Fruit fly (Drosophila melanogaster) whole organism, wandering third instar larva: ENCODE data around the gene alpha-Man-IIa.
A peak's percentile ranks its signal among the peaks of the same experiment; 100 is the strongest.

ENCODE experiments used
- Abd-B ChIP-seq: fragments of >200 bp; optimal IDR thresholded peaks from 2 replicates; lab custom pipeline; 2017; ENCODE audit warnings: missing biosample characterization, missing genetic modification characterization
- CG32264 ChIP-seq: fragments of 200-800 bp; sonication (Bioruptor generic); optimal IDR thresholded peaks from 2 replicates; lab custom pipeline; 2016; ENCODE audit warnings: missing biosample characterization, missing genetic modification characterization
- CG9705 ChIP-seq: fragments of 200-800 bp; sonication (Bioruptor generic); optimal IDR thresholded peaks from 2 replicates; lab custom pipeline; 2018; ENCODE audit warnings: missing biosample characterization, mild to moderate bottlenecking, missing genetic modification characterization
- CrebA ChIP-seq: fragments of 200-800 bp; sonication (Bioruptor generic); optimal IDR thresholded peaks from 2 replicates; lab custom pipeline; 2016; ENCODE audit warnings: missing biosample characterization, mild to moderate bottlenecking, missing genetic modification characterization, borderline replicate concordance
- Dfd ChIP-seq: fragments of >200 bp; optimal IDR thresholded peaks from 2 replicates; lab custom pipeline; 2017; ENCODE audit warnings: missing biosample characterization, missing genetic modification characterization
- Dif ChIP-seq: fragments of 200-275, 200-300 bp; sonication (Bioruptor generic); optimal IDR thresholded peaks from 2 replicates; lab custom pipeline; 2018; ENCODE audit warnings: missing biosample characterization, missing genetic modification characterization; ENCODE audit not compliant: partially characterized antibody
- GATAd ChIP-seq: sonication (Bioruptor generic); optimal IDR thresholded peaks from 2 replicates; lab custom pipeline; 2016; ENCODE audit warnings: missing biosample characterization, missing genetic modification characterization
- HLH106 ChIP-seq: fragments of 200-800 bp; optimal IDR thresholded peaks from 3 replicates; lab custom pipeline; 2019; ENCODE audit warnings: missing biosample characterization, mild to moderate bottlenecking, missing genetic modification characterization, moderate library complexity
- Hnf4 ChIP-seq: fragments of 200-800 bp; sonication (Bioruptor generic); optimal IDR thresholded peaks from 2 replicates; lab custom pipeline; 2016; ENCODE audit warnings: missing biosample characterization, mild to moderate bottlenecking, missing genetic modification characterization
- Hr78 ChIP-seq: fragments of >200 bp; optimal IDR thresholded peaks from 2 replicates; lab custom pipeline; 2017; ENCODE audit warnings: missing biosample characterization, missing genetic modification characterization
- Hr83 ChIP-seq: fragments of 200-300 bp; sonication (Bioruptor generic); optimal IDR thresholded peaks from 2 replicates; lab custom pipeline; 2016; ENCODE audit warnings: missing biosample characterization, mild to moderate bottlenecking, missing genetic modification characterization, moderate library complexity; ENCODE audit not compliant: poor library complexity, severe bottlenecking
- Jra ChIP-seq: sonication (Bioruptor generic); optimal IDR thresholded peaks from 2 replicates; lab custom pipeline; 2016; ENCODE audit warnings: missing biosample characterization, missing genetic modification characterization
- Mio ChIP-seq: sonication (Bioruptor generic); optimal IDR thresholded peaks from 2 replicates; lab custom pipeline; 2016; ENCODE audit warnings: missing biosample characterization, missing genetic modification characterization
- Myc ChIP-seq: fragments of >200 bp; optimal IDR thresholded peaks from 2 replicates; lab custom pipeline; 2017
- OdsH ChIP-seq: fragments of 200-800 bp; sonication (Bioruptor generic); optimal IDR thresholded peaks from 2 replicates; lab custom pipeline; 2016; ENCODE audit warnings: missing biosample characterization, mild to moderate bottlenecking, missing genetic modification characterization
- Rel ChIP-seq, 2 experiments: fragments of 200-800 bp; sonication (Bioruptor generic) in 1 of 2; optimal IDR thresholded peaks; 2 replicates in 1 of 2; 3 replicates in 1 of 2; lab custom pipeline; 2016 to 2019; ENCODE audit warnings: mild to moderate bottlenecking in 2 of 2, missing biosample characterization in 2 of 2, missing genetic modification characterization in 2 of 2, moderate library complexity in 1 of 2
- Sp1 ChIP-seq: fragments of 200-800 bp; sonication (Bioruptor generic); optimal IDR thresholded peaks from 3 replicates; lab custom pipeline; 2019; ENCODE audit warnings: missing biosample characterization, mild to moderate bottlenecking, missing genetic modification characterization, moderate library complexity
- Vsx2 ChIP-seq: fragments of 200-300, 225-300 bp; sonication (Bioruptor generic); optimal IDR thresholded peaks from 2 replicates; lab custom pipeline; 2018; ENCODE audit warnings: missing biosample characterization, missing genetic modification characterization; ENCODE audit not compliant: partially characterized antibody
- br ChIP-seq: fragments of 200-800 bp; sonication (Bioruptor generic); optimal IDR thresholded peaks from 2 replicates; lab custom pipeline; 2016; ENCODE audit warnings: missing biosample characterization, missing genetic modification characterization
- brk ChIP-seq: fragments of 200-800 bp; sonication (Bioruptor generic); optimal IDR thresholded peaks from 2 replicates; lab custom pipeline; 2016; ENCODE audit warnings: missing biosample characterization, mild to moderate bottlenecking, missing genetic modification characterization
- dl ChIP-seq, 2 experiments: fragments of 175-275, 200-275 bp in 1 of 2; fragments of 200-275 bp in 1 of 2; sonication (Bioruptor generic); optimal IDR thresholded peaks; lab custom pipeline; 2018; ENCODE audit warnings: mild to moderate bottlenecking in 2 of 2, missing biosample characterization in 2 of 2, missing genetic modification characterization in 2 of 2, moderate library complexity in 2 of 2; ENCODE audit not compliant: partially characterized antibody in 2 of 2, insufficient read depth in 1 of 2
- dmrt93B ChIP-seq: fragments of 200-800 bp; sonication (Bioruptor generic); optimal IDR thresholded peaks from 2 replicates; lab custom pipeline; 2018; ENCODE audit warnings: missing biosample characterization, mild to moderate bottlenecking, missing genetic modification characterization
- dsf ChIP-seq: sonication (Bioruptor generic); optimal IDR thresholded peaks from 2 replicates; lab custom pipeline; 2016; ENCODE audit warnings: missing biosample characterization, missing genetic modification characterization, borderline replicate concordance
- ey ChIP-seq: fragments of 200-800 bp; sonication (Bioruptor generic); optimal IDR thresholded peaks from 2 replicates; lab custom pipeline; 2016; ENCODE audit warnings: missing biosample characterization, missing genetic modification characterization
- foxo ChIP-seq, 2 experiments: fragments of 200-800 bp; sonication (Bioruptor generic); optimal IDR thresholded peaks; 2 replicates in 1 of 2; 3 replicates in 1 of 2; lab custom pipeline; 2016 to 2017; ENCODE audit warnings: missing biosample characterization in 2 of 2, missing genetic modification characterization in 2 of 2
- fru ChIP-seq: fragments of 200-800 bp; sonication (Bioruptor generic); optimal IDR thresholded peaks from 3 replicates; lab custom pipeline; 2016; ENCODE audit warnings: missing biosample characterization, mild to moderate bottlenecking, missing genetic modification characterization
- h ChIP-seq: fragments of 200-800 bp; sonication (Bioruptor generic); optimal IDR thresholded peaks from 3 replicates; lab custom pipeline; 2016; ENCODE audit warnings: missing biosample characterization, mild to moderate bottlenecking, missing genetic modification characterization
- jim ChIP-seq: fragments of 175-275, 200-325 bp; sonication (Bioruptor generic); optimal IDR thresholded peaks from 2 replicates; lab custom pipeline; 2016; ENCODE audit warnings: missing biosample characterization, mild to moderate bottlenecking, missing genetic modification characterization
- lola ChIP-seq: fragments of >200 bp; optimal IDR thresholded peaks from 2 replicates; lab custom pipeline; 2017; ENCODE audit warnings: missing biosample characterization, missing genetic modification characterization
- pan ChIP-seq: fragments of >200 bp; optimal IDR thresholded peaks from 2 replicates; lab custom pipeline; 2017
- psq ChIP-seq: fragments of 200-800 bp; sonication (Bioruptor generic); optimal IDR thresholded peaks from 3 replicates; lab custom pipeline; 2017; ENCODE audit warnings: missing biosample characterization, mild to moderate bottlenecking, missing genetic modification characterization, moderate library complexity
- rgr ChIP-seq: fragments of 200-800 bp; sonication (Bioruptor generic); optimal IDR thresholded peaks from 3 replicates; lab custom pipeline; 2016; ENCODE audit warnings: missing biosample characterization, mild to moderate bottlenecking, missing genetic modification characterization
- sage ChIP-seq: fragments of 200-800 bp; sonication (Bioruptor generic); optimal IDR thresholded peaks from 2 replicates; lab custom pipeline; 2016; ENCODE audit warnings: missing biosample characterization, mild to moderate bottlenecking, missing genetic modification characterization
- sv ChIP-seq: fragments of 200-800 bp; sonication (Bioruptor generic); optimal IDR thresholded peaks from 3 replicates; lab custom pipeline; 2016; ENCODE audit warnings: missing biosample characterization, missing genetic modification characterization
- tai ChIP-seq: sonication (Bioruptor generic); optimal IDR thresholded peaks from 2 replicates; lab custom pipeline; 2016; ENCODE audit warnings: missing biosample characterization, missing genetic modification characterization
- usp ChIP-seq: fragments of >200 bp; optimal IDR thresholded peaks from 2 replicates; lab custom pipeline; 2017; ENCODE audit warnings: missing biosample characterization, missing genetic modification characterization
- woc ChIP-seq: sonication (Bioruptor generic); optimal IDR thresholded peaks from 2 replicates; lab custom pipeline; 2016; ENCODE audit warnings: missing biosample characterization, mild to moderate bottlenecking, missing genetic modification characterization

alpha-Man-IIa gene

dm6 chr3R:9424061-9424665 lies 11.8 kb downstream of the alpha-Man-IIa start:
- TF ChIP-seq Rel (GFP tag; optimal IDR thresholded peaks at IDR 0.05; lab: Kevin White, UChicago), result no peak
- TF ChIP-seq Rel (tag; optimal IDR thresholded peaks at IDR 0.05; lab: Kevin White, UChicago), result peak; percentile 31
- TF ChIP-seq ey (GFP tag; lab: Kevin White, UChicago), result no peak
- TF ChIP-seq, all 38 proteins: peak for 1

dm6 chr3R:9427328-9427727 lies 15.0 kb downstream of the alpha-Man-IIa start:
- TF ChIP-seq ey (GFP tag; lab: Kevin White, UChicago) (no peak), Dfd (GFP tag; lab: Kevin White, UChicago) (no peak), tai (GFP tag; lab: Kevin White, UChicago) (no peak), dl (GFP tag; optimal IDR thresholded peaks at IDR 0.05; lab: Kevin White, UChicago; ENCODE audit: insufficient read depth in 1 of 2, partially characterized antibody in 2 of 2) (no peak), fru (GFP tag; lab: Kevin White, UChicago) (no peak), OdsH (GFP tag; lab: Kevin White, UChicago) (no peak), lola (GFP tag; lab: Kevin White, UChicago) (no peak), sage (no peak), psq (GFP tag; lab: Kevin White, UChicago) (no peak), Rel (GFP tag; optimal IDR thresholded peaks at IDR 0.05; lab: Kevin White, UChicago) (no peak), Rel (tag; optimal IDR thresholded peaks at IDR 0.05; lab: Kevin White, UChicago) (no peak), br (GFP tag; lab: Kevin White, UChicago) (no peak), Dif (no peak), Abd-B (GFP tag; lab: Kevin White, UChicago) (no peak), sv (GFP tag; lab: Kevin White, UChicago) (no peak), Myc (lab: Kevin White, UChicago) (no peak), usp (GFP tag; lab: Kevin White, UChicago) (no peak), woc (GFP tag; lab: Kevin White, UChicago) (no peak), Hr78 (GFP tag; lab: Kevin White, UChicago) (no peak)

DNA sequence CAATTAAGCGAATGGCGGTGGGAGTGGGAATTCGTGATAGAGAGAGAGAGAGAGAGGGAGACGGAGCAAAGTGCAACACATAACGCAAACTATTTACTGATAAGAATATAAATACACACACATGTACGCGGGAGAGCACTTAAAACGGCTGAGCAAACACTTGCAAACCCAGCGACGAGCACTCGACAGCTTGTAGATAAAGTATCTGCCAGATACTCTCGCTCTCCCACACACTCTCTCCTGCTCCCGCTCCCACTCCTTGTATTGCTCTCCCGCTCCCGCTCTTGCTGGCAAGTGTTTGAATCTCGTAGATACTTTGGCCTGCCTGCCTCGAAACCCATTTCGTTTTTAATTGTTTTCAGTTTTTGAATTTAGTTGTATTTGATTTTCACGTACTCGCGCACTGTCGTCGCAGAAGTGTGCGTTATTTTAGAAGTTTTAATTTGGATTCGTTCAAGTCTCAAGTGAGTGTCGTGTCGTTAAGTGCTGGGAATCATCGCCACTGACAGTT lies 15.9 kb downstream of the alpha-Man-IIa start:
- TF ChIP-seq Myc (lab: Kevin White, UChicago) (no peak), Jra (no peak), ey (GFP tag; lab: Kevin White, UChicago) (no peak), sv (GFP tag; lab: Kevin White, UChicago) (no peak), CG9705 (GFP tag; lab: Kevin White, UChicago) (no peak), Hnf4 (GFP tag; lab: Kevin White, UChicago) (peak; percentile 42), psq (GFP tag; lab: Kevin White, UChicago) (peak; percentile 88), Hr83 (GFP tag; lab: Kevin White, UChicago) (peak; percentile 45), HLH106 (no peak), CrebA (GFP tag; lab: Kevin White, UChicago) (peak; percentile 80), dmrt93B (GFP tag; lab: Kevin White, UChicago) (no peak), fru (GFP tag; lab: Kevin White, UChicago) (peak; percentile 51), woc (GFP tag; lab: Kevin White, UChicago) (no peak), OdsH (GFP tag; lab: Kevin White, UChicago) (peak; percentile 37), usp (GFP tag; lab: Kevin White, UChicago) (no peak), rgr (GFP tag; lab: Kevin White, UChicago) (peak; percentile 44), Vsx2 (GFP tag; lab: Kevin White, UChicago) (peak; percentile 96), Abd-B (GFP tag; lab: Kevin White, UChicago) (no peak), dsf (GFP tag; lab: Kevin White, UChicago) (no peak), Rel (GFP tag; optimal IDR thresholded peaks at IDR 0.05; lab: Kevin White, UChicago) (peak; percentile 40), Rel (tag; optimal IDR thresholded peaks at IDR 0.05; lab: Kevin White, UChicago) (peak; percentile 18), CG32264 (GFP tag; lab: Kevin White, UChicago) (no peak), pan (lab: Kevin White, UChicago) (no peak), lola (GFP tag; lab: Kevin White, UChicago) (no peak), Hr78 (GFP tag; lab: Kevin White, UChicago) (no peak), dl (GFP tag; optimal IDR thresholded peaks at IDR 0.05; lab: Kevin White, UChicago; ENCODE audit: insufficient read depth in 1 of 2, partially characterized antibody in 2 of 2) (peak; percentile 98 to 99), Mio (GFP tag; lab: Kevin White, UChicago) (no peak), Sp1 (GFP tag; lab: Kevin White, UChicago) (peak; percentile 21), jim (no peak), foxo (GFP tag; optimal IDR thresholded peaks at IDR 0.05; lab: Kevin White, UChicago) (peak in 1 of 2 experiments; percentile 14), Dif (peak; percentile 99), Dfd (GFP tag; lab: Kevin White, UChicago) (no peak), brk (peak; percentile 28), sage (no peak), br (GFP tag; lab: Kevin White, UChicago) (peak; percentile 24), h (GFP tag; lab: Kevin White, UChicago) (peak; percentile 67), tai (GFP tag; lab: Kevin White, UChicago) (no peak), GATAd (peak; percentile 2)
